Fruit fly (Drosophila melanogaster): ENCODE data around the gene CG32017.

The CG32017 gene

dm6 chr4:1093446-1093845 is 68.5 kb downstream of the CG32017 start (continued):
- TF ChIP-seq sens (GFP tag) (peak; percentile 84), Lim3 (GFP tag; IDR thresholded peaks at IDR 0.05) (no peak), CG30403 (GFP tag; optimal IDR thresholded peaks at IDR 0.05) (peak; percentile 5), wor (GFP tag; IDR thresholded peaks at IDR 0.05) (no peak), exex (tag; optimal IDR thresholded peaks at IDR 0.05) (no peak), CG4617 (GFP tag; optimal IDR thresholded peaks at IDR 0.05; ENCODE audit: borderline replicate concordance) (no peak), CG18262 (tag; optimal IDR thresholded peaks at IDR 0.05) (peak; percentile 51), CG2129 (GFP tag; IDR thresholded peaks at IDR 0.05; ENCODE audit: partially characterized antibody) (no peak), NfI (GFP tag; optimal IDR thresholded peaks at IDR 0.05) (no peak), Hr39 (optimal IDR thresholded peaks at IDR 0.05) (no peak), phol (tag; optimal IDR thresholded peaks at IDR 0.05) (no peak), CG2199 (GFP tag; IDR thresholded peaks at IDR 0.05) (peak; percentile 12; the same call in 1 of the 3 replicates), CG4730 (GFP tag; IDR thresholded peaks at IDR 0.05) (no peak), CG11398 (GFP tag; optimal IDR thresholded peaks at IDR 0.05) (no peak), CG17361 (GFP tag; IDR thresholded peaks at IDR 0.05) (peak; percentile 55; the same call in 2 of the 3 replicates), fd3F (GFP tag; optimal IDR thresholded peaks at IDR 0.05) (no peak), CG6175 (GFP tag; IDR thresholded peaks at IDR 0.05) (no peak), Ravus (GFP tag; IDR thresholded peaks at IDR 0.05) (no peak), CG9876 (GFP tag; optimal IDR thresholded peaks at IDR 0.05) (no peak), CG31388 (GFP tag; optimal IDR thresholded peaks at IDR 0.05) (no peak), CG4424 (GFP tag; optimal IDR thresholded peaks at IDR 0.05) (peak; percentile 21), Nf-YB (GFP tag; optimal IDR thresholded peaks at IDR 0.05) (peak; percentile 20)

DNA sequence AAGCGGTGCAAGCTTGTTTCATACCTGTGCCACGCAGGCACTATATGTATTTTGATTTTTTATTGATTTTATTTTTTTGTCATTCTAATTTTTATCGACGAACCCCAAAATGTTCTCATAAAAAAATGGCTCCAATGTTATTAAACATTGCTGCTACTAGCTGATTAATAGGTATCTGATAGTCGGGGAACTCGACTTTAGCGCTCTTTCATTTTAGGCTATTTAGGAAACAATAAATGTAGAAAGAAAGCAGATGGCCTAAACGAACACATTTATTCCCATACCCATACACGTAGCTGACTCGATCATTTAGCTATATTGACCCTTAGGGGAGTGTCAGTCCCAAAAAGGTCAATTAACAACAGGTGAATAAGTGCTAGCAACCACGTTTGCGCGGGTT is 71.7 kb downstream of the CG32017 start:
- TF ChIP-seq Nf-YC (tag; optimal IDR thresholded peaks at IDR 0.05) (no peak), Pdp1 (GFP tag; optimal IDR thresholded peaks at IDR 0.05) (no peak), Atf-2 (GFP tag; optimal IDR thresholded peaks at IDR 0.05) (no peak), lab (GFP tag; optimal IDR thresholded peaks at IDR 0.05) (no peak), CG2199 (GFP tag; IDR thresholded peaks at IDR 0.05) (peak; percentile 54; the same call in 1 of the 3 replicates), dmrt99B (tag; optimal IDR thresholded peaks at IDR 0.05) (no peak), Hey (tag; optimal IDR thresholded peaks at IDR 0.05) (no peak), repo (GFP tag; optimal IDR thresholded peaks at IDR 0.05) (no peak), Scr (GFP tag; IDR thresholded peaks at IDR 0.05; ENCODE audit: partially characterized antibody) (peak; percentile 35; the same call in 1 of the 2 replicates), jigr1 (GFP tag; IDR thresholded peaks at IDR 0.05) (no peak), CG16813 (GFP tag; IDR thresholded peaks at IDR 0.05; ENCODE audit: partially characterized antibody) (peak; percentile 73), Dll (GFP tag; IDR thresholded peaks at IDR 0.05; ENCODE audit: partially characterized antibody) (0 out of 4 replicates have a peak, but pooled peaks have one; percentile 18), CG6813 (GFP tag; optimal IDR thresholded peaks at IDR 0.05) (no peak), Ets65A (GFP tag) (peak; percentile 21), CG7271 (tag; optimal IDR thresholded peaks at IDR 0.05) (no peak), CG8478 (optimal IDR thresholded peaks at IDR 0.05) (no peak), CG14860 (GFP tag; IDR thresholded peaks at IDR 0.05; ENCODE audit: partially characterized antibody) (peak; percentile 63; the same call in 1 of the 3 replicates), vnd (GFP tag; IDR thresholded peaks at IDR 0.05; ENCODE audit: partially characterized antibody) (peak; percentile 43; the same call in 1 of the 3 replicates), ac (GFP tag; optimal IDR thresholded peaks at IDR 0.05) (peak; percentile 23), CG9876 (GFP tag; optimal IDR thresholded peaks at IDR 0.05) (no peak), kah (GFP tag; optimal IDR thresholded peaks at IDR 0.05) (no peak), HLH4C (GFP tag; IDR thresholded peaks at IDR 0.05; ENCODE audit: partially characterized antibody) (peak; percentile 67), CG32532 (GFP tag; IDR thresholded peaks at IDR 0.05) (no peak), CG7963 (GFP tag; IDR thresholded peaks at IDR 0.05; ENCODE audit: partially characterized antibody) (peak; percentile 40; the same call in 1 of the 3 replicates), nerfin-2 (GFP tag; IDR thresholded peaks at IDR 0.05; ENCODE audit: partially characterized antibody) (peak; percentile 26; the same call in 1 of the 2 replicates)
